Worm (Caenorhabditis elegans) whole organism, L2 larva: ENCODE measurements around the gene apl-1.

ENCODE experiments used
- ceh-16 ChIP-seq: fragments of 150-350 bp; optimal IDR thresholded peaks from 2 replicates; lab custom pipeline; 2014; ENCODE audit warnings: missing biosample characterization, missing genetic modification characterization
- nhr-11 ChIP-seq: fragments of 150-350 bp; optimal IDR thresholded peaks from 2 replicates; lab custom pipeline; 2014; ENCODE audit warnings: missing biosample characterization, missing genetic modification characterization
- unc-62 ChIP-seq: fragments of 150-350 bp; optimal IDR thresholded peaks from 2 replicates; lab custom pipeline; 2014; ENCODE audit warnings: missing biosample characterization, missing genetic modification reagents, missing genetic modification characterization

- TF ChIP-seq unc-62 (no peak), ceh-16 (tag; lab: Kevin White, UChicago) (no peak), nhr-11 (no peak)
Observed at ce11 chrX:5103422-5103821, 13.2 kb downstream of the apl-1 start.
